Fruit fly (Drosophila melanogaster): ENCODE results near the gene CG11597.

dm6 chr3L:11863587-11863986 lies 41.5 kb upstream of the CG11597 start:
- no peak for TF ChIP-seq h (GFP tag; optimal IDR thresholded peaks at IDR 0.05)
- no peak for TF ChIP-seq dl (GFP tag; optimal IDR thresholded peaks at IDR 0.05; ENCODE audit: insufficient read depth in 1 of 2, partially characterized antibody in 2 of 2)
- TF ChIP-seq lola (GFP tag; optimal IDR thresholded peaks at IDR 0.05), result no peak
- TF ChIP-seq pan (optimal IDR thresholded peaks at IDR 0.05), result no peak
